Worm (Caenorhabditis elegans) whole organism, L4 larva: ENCODE results near the gene nspc-15.

Experiments
- D1046.2 ChIP-seq: fragments of 200-800 bp; sonication (Bioruptor generic); IDR thresholded peaks from 2 replicates; pipeline ENCODE4 v1.3.6; 2022; ENCODE audit warnings: missing genetic modification characterization, missing compliant biosample characterization
- ZK546.5 ChIP-seq, 2 experiments: sonication (generic microtip); optimal IDR thresholded peaks; 2 replicates each; lab custom pipeline; 2017; ENCODE audit warnings: missing biosample characterization in 2 of 2, missing genetic modification characterization in 2 of 2
- aly-2 ChIP-seq: sonication (generic microtip); optimal IDR thresholded peaks from 2 replicates; lab custom pipeline; 2018; ENCODE audit warnings: missing biosample characterization, missing genetic modification characterization
- ceh-32 ChIP-seq: sonication (generic microtip); optimal IDR thresholded peaks from 2 replicates; lab custom pipeline; 2016; ENCODE audit warnings: mild to moderate bottlenecking, missing genetic modification characterization, missing compliant biosample characterization; ENCODE audit not compliant: poor library complexity
- fkh-10 ChIP-seq: fragments of 150-350 bp; optimal IDR thresholded peaks from 2 replicates; lab custom pipeline; 2014; ENCODE audit warnings: missing biosample characterization, missing genetic modification reagents, missing genetic modification characterization
- fos-1 ChIP-seq: fragments of 150-350 bp; optimal IDR thresholded peaks from 2 replicates; lab custom pipeline; 2014; ENCODE audit warnings: missing biosample characterization, missing genetic modification characterization
- hlh-30 ChIP-seq: sonication (generic microtip); optimal IDR thresholded peaks from 2 replicates; lab custom pipeline; 2017; ENCODE audit warnings: antibody characterized with exemption, mild to moderate bottlenecking, missing genetic modification characterization, missing compliant biosample characterization; ENCODE audit not compliant: insufficient read depth
- lin-1 ChIP-seq: fragments of 200-800 bp; sonication (Bioruptor generic); IDR thresholded peaks from 2 replicates; pipeline ENCODE4 v1.3.6; 2022; ENCODE audit warnings: missing genetic modification reagents, missing genetic modification characterization, missing compliant biosample characterization
- lir-3 ChIP-seq: sonication (generic microtip); optimal IDR thresholded peaks from 2 replicates; lab custom pipeline; 2016; ENCODE audit warnings: mild to moderate bottlenecking, missing genetic modification characterization, missing compliant biosample characterization
- mep-1 ChIP-seq: fragments of 150-350 bp; sonication (generic microtip); optimal IDR thresholded peaks from 3 replicates; lab custom pipeline; 2014; ENCODE audit warnings: missing biosample characterization, missing genetic modification characterization
- mes-2 ChIP-seq: sonication (generic microtip); optimal IDR thresholded peaks from 2 replicates; lab custom pipeline; 2016; ENCODE audit warnings: missing genotype, mild to moderate bottlenecking, missing genetic modification characterization, missing compliant biosample characterization; ENCODE audit not compliant: poor library complexity, severe bottlenecking
- mxl-2 ChIP-seq: fragments of 200-800 bp; sonication (Bioruptor generic); conservative IDR thresholded peaks from 2 replicates; pipeline ENCODE4 v1.3.6; 2022; ENCODE audit warnings: missing genetic modification reagents, missing genetic modification characterization, missing compliant biosample characterization
- skn-1 ChIP-seq: fragments of 150-350 bp; optimal IDR thresholded peaks from 2 replicates; lab custom pipeline; 2014; ENCODE audit warnings: missing biosample characterization, missing genetic modification characterization

- TF ChIP-seq lin-1 (GFP tag; lab: Robert Waterston, UW) (no peak), fos-1 (tag; lab: Kevin White, UChicago) (no peak), lir-3 (tag; lab: Kevin White, UChicago) (no peak), D1046.2 (GFP tag; lab: Robert Waterston, UW) (no peak), fkh-10 (no peak), aly-2 (tag; lab: Kevin White, UChicago) (no peak), mep-1 (tag; lab: Kevin White, UChicago) (no peak), ceh-32 (tag; lab: Kevin White, UChicago) (no peak), ZK546.5 (tag; optimal IDR thresholded peaks at IDR 0.05; lab: Kevin White, UChicago) (no peak), mxl-2 (no peak), mes-2 (tag; lab: Kevin White, UChicago) (no peak), hlh-30 (tag; lab: Kevin White, UChicago) (no peak), skn-1 (tag; lab: Kevin White, UChicago) (no peak)
Measured at ce11 chrX:12357127-12357526, 3.4 kb upstream of the nspc-15 start, which contains the start of gene nspc-13.
